Fruit fly (Drosophila melanogaster) whole organism, embryonic: ENCODE results near the gene CG34179.

Experiments
- C15 ChIP-seq: fragments of 200-800 bp; sonication (Bioruptor generic); IDR thresholded peaks from 3 replicates; pipeline ENCODE4 v1.3.6; 2022; ENCODE audit warnings: missing biosample characterization, missing genetic modification characterization
- CG12236 ChIP-seq: fragments of 200-800 bp; sonication (Bioruptor generic); optimal IDR thresholded peaks from 2 replicates; lab custom pipeline; 2016; ENCODE audit warnings: missing biosample characterization, missing genetic modification characterization
- CG14860 ChIP-seq: fragments of 200-800 bp; sonication (Bioruptor generic); IDR thresholded peaks from 3 replicates; pipeline ENCODE4 v1.3.6; 2022; ENCODE audit warnings: missing biosample characterization, missing genetic modification characterization; ENCODE audit not compliant: partially characterized antibody
- CG15011 ChIP-seq: fragments of 200-800 bp; sonication (Bioruptor generic); optimal IDR thresholded peaks from 3 replicates; lab custom pipeline; 2018; ENCODE audit warnings: missing biosample characterization, mild to moderate bottlenecking, missing genetic modification characterization
- CG15269 ChIP-seq: fragments of 200-800 bp; sonication (Bioruptor generic); optimal IDR thresholded peaks from 2 replicates; lab custom pipeline; 2018; ENCODE audit warnings: missing biosample characterization, mild to moderate bottlenecking, missing genetic modification characterization, moderate library complexity
- CG15696 ChIP-seq: fragments of 200-800 bp; sonication (Bioruptor generic); optimal IDR thresholded peaks from 2 replicates; lab custom pipeline; 2019; ENCODE audit warnings: missing biosample characterization, mild to moderate bottlenecking, missing genetic modification characterization, moderate library complexity
- CG2199 ChIP-seq: fragments of 200-800 bp; sonication (Bioruptor generic); IDR thresholded peaks from 3 replicates; pipeline ENCODE4 v1.3.6; 2022; ENCODE audit warnings: missing biosample characterization, missing genetic modification characterization
- CG33213 ChIP-seq: fragments of 200-800 bp; sonication (Bioruptor generic); optimal IDR thresholded peaks from 3 replicates; lab custom pipeline; 2016; ENCODE audit warnings: missing biosample characterization, missing genetic modification characterization
- CG3995 ChIP-seq: fragments of 200-800 bp; sonication (Bioruptor generic); optimal IDR thresholded peaks from 3 replicates; lab custom pipeline; 2016; ENCODE audit warnings: missing biosample characterization, missing genetic modification characterization
- CG4282 ChIP-seq: fragments of 200-800 bp; sonication (Bioruptor generic); optimal IDR thresholded peaks from 2 replicates; lab custom pipeline; 2016; ENCODE audit warnings: missing biosample characterization, missing genetic modification characterization
- CG4617 ChIP-seq: fragments of 200-800 bp; sonication (Bioruptor generic); optimal IDR thresholded peaks from 3 replicates; lab custom pipeline; 2016; ENCODE audit warnings: missing biosample characterization, missing genetic modification characterization, borderline replicate concordance
- CG8924 ChIP-seq: fragments of 200-800 bp; optimal IDR thresholded peaks from 3 replicates; lab custom pipeline; 2019; ENCODE audit warnings: missing biosample characterization, mild to moderate bottlenecking, missing genetic modification characterization, moderate library complexity
- CG8944 ChIP-seq: fragments of 200-800 bp; sonication (Bioruptor generic); optimal IDR thresholded peaks from 3 replicates; lab custom pipeline; 2016; ENCODE audit warnings: missing biosample characterization, missing genetic modification characterization
- CG9797 ChIP-seq: fragments of 200-800 bp; sonication (Bioruptor generic); optimal IDR thresholded peaks from 3 replicates; lab custom pipeline; 2018; ENCODE audit warnings: missing biosample characterization, mild to moderate bottlenecking, missing genetic modification characterization
- CG9932 ChIP-seq: fragments of 200-800 bp; sonication (Bioruptor generic); IDR thresholded peaks from 2 replicates; pipeline ENCODE4 v1.3.6; 2022; ENCODE audit warnings: missing biosample characterization, missing genetic modification characterization
- CoRest ChIP-seq: fragments of 200-800 bp; sonication (Bioruptor generic); optimal IDR thresholded peaks from 3 replicates; lab custom pipeline; 2018; ENCODE audit warnings: missing biosample characterization, mild to moderate bottlenecking, missing genetic modification characterization, moderate library complexity
- Dp ChIP-seq: fragments of 200-800 bp; sonication (Bioruptor generic); optimal IDR thresholded peaks from 2 replicates; lab custom pipeline; 2018; ENCODE audit warnings: missing biosample characterization, mild to moderate bottlenecking, missing genetic modification characterization, moderate library complexity
- Elba2 ChIP-seq: fragments of 200-800 bp; sonication (Bioruptor generic); optimal IDR thresholded peaks from 3 replicates; lab custom pipeline; 2016; ENCODE audit warnings: missing biosample characterization, missing genetic modification characterization
- HLH4C ChIP-seq: fragments of 200-800 bp; sonication (Bioruptor generic); IDR thresholded peaks from 3 replicates; pipeline ENCODE4 v1.3.6; 2022; ENCODE audit warnings: missing biosample characterization, missing genetic modification characterization; ENCODE audit not compliant: partially characterized antibody
- Hmr ChIP-seq: fragments of 200-800 bp; sonication (Bioruptor generic); optimal IDR thresholded peaks from 3 replicates; lab custom pipeline; 2017; ENCODE audit warnings: mild to moderate bottlenecking, missing biosample characterization, missing genetic modification reagents, missing genetic modification characterization
- Lhr ChIP-seq: fragments of 200-800 bp; sonication (Bioruptor generic); optimal IDR thresholded peaks from 3 replicates; lab custom pipeline; 2017; ENCODE audit warnings: mild to moderate bottlenecking, missing biosample characterization, missing genetic modification reagents, missing genetic modification characterization
- MESR4 ChIP-seq: fragments of 200-800 bp; sonication (Bioruptor generic); optimal IDR thresholded peaks from 2 replicates; lab custom pipeline; 2018; ENCODE audit warnings: missing biosample characterization, mild to moderate bottlenecking, missing genetic modification characterization, moderate library complexity
- Med ChIP-seq: fragments of 200-800 bp; sonication (Bioruptor generic); peaks from one replicate; lab custom pipeline; 2016; ENCODE audit warnings: missing biosample characterization, missing genetic modification characterization, mild to moderate bottlenecking, inconsistent platforms, moderate library complexity
- Myb ChIP-seq: fragments of 200-800 bp; sonication (Bioruptor generic); optimal IDR thresholded peaks from 2 replicates; lab custom pipeline; 2016; ENCODE audit warnings: missing biosample characterization, missing genetic modification characterization
- Neu2 ChIP-seq: fragments of 200-800 bp; sonication (Bioruptor generic); optimal IDR thresholded peaks from 3 replicates; lab custom pipeline; 2016; ENCODE audit warnings: missing biosample characterization, missing genetic modification characterization, borderline replicate concordance
- Nf-YB ChIP-seq: fragments of 200-800 bp; sonication (Bioruptor generic); optimal IDR thresholded peaks from 3 replicates; lab custom pipeline; 2019; ENCODE audit warnings: missing biosample characterization, mild to moderate bottlenecking, missing genetic modification characterization, moderate library complexity
- Nf-YC ChIP-seq: fragments of 200-800 bp; optimal IDR thresholded peaks from 3 replicates; lab custom pipeline; 2019; ENCODE audit warnings: missing biosample characterization, mild to moderate bottlenecking, missing genetic modification characterization, moderate library complexity
- PHDP ChIP-seq: fragments of 200-800 bp; sonication (Bioruptor generic); optimal IDR thresholded peaks from 3 replicates; lab custom pipeline; 2018; ENCODE audit warnings: missing biosample characterization, mild to moderate bottlenecking, missing genetic modification characterization, moderate library complexity
- Rfx ChIP-seq: fragments of 200-800 bp; sonication (Bioruptor generic); IDR thresholded peaks from 2 replicates; pipeline ENCODE4 v1.3.6; 2022; ENCODE audit warnings: missing biosample characterization, missing genetic modification characterization
- TFAM ChIP-seq: fragments of 200-800 bp; sonication (Bioruptor generic); optimal IDR thresholded peaks from 2 replicates; lab custom pipeline; 2017; ENCODE audit warnings: missing biosample characterization, missing genetic modification characterization, inconsistent platforms
- ac ChIP-seq: fragments of 200-800 bp; sonication (Bioruptor generic); optimal IDR thresholded peaks from 3 replicates; lab custom pipeline; 2017; ENCODE audit warnings: missing biosample characterization, mild to moderate bottlenecking, missing genetic modification characterization
- az2 ChIP-seq: fragments of 200-800 bp; sonication (Bioruptor generic); optimal IDR thresholded peaks from 3 replicates; lab custom pipeline; 2016; ENCODE audit warnings: missing biosample characterization, missing genetic modification characterization
- cas ChIP-seq: fragments of 200-800 bp; sonication (Bioruptor generic); IDR thresholded peaks from 2 replicates; pipeline ENCODE4 v1.3.6; 2022; ENCODE audit warnings: missing biosample characterization, missing genetic modification characterization
- chinmo ChIP-seq: fragments of 200-800 bp; sonication (Bioruptor generic); IDR thresholded peaks from 4 replicates; pipeline ENCODE4 v1.3.6; 2022; ENCODE audit warnings: missing biosample characterization, missing genetic modification characterization; ENCODE audit not compliant: partially characterized antibody
- chn ChIP-seq: fragments of 200-800 bp; sonication (Bioruptor generic); optimal IDR thresholded peaks from 2 replicates; lab custom pipeline; 2016; ENCODE audit warnings: missing biosample characterization, missing genetic modification characterization
- dimm ChIP-seq: fragments of 200-800 bp; sonication (Bioruptor generic); IDR thresholded peaks from 2 replicates; pipeline ENCODE4 v1.3.6; 2022; ENCODE audit warnings: missing biosample characterization, missing genetic modification characterization
- dpn ChIP-seq, 2 experiments: fragments of 200-800 bp; sonication (Bioruptor generic); optimal IDR thresholded peaks; 3 replicates each; lab custom pipeline; 2016; ENCODE audit warnings: missing biosample characterization in 2 of 2, missing genetic modification characterization in 2 of 2
- eve ChIP-seq, 2 experiments: fragments of >200 bp; optimal IDR thresholded peaks; 2 replicates each; lab custom pipeline; 2017; ENCODE audit warnings: missing biosample characterization in 2 of 2, missing genetic modification characterization in 2 of 2
- fru ChIP-seq: fragments of >200 bp; optimal IDR thresholded peaks from 2 replicates; lab custom pipeline; 2017
- fu2 ChIP-seq: fragments of 200-800 bp; sonication (Bioruptor generic); optimal IDR thresholded peaks from 2 replicates; lab custom pipeline; 2016; ENCODE audit warnings: missing biosample characterization, missing genetic modification characterization
- gfzf ChIP-seq: fragments of 200-800 bp; sonication (Bioruptor generic); optimal IDR thresholded peaks from 2 replicates; lab custom pipeline; 2016; ENCODE audit warnings: missing biosample characterization, mild to moderate bottlenecking, missing genetic modification characterization, moderate library complexity
- ham ChIP-seq: fragments of 200-800 bp; sonication (Bioruptor generic); IDR thresholded peaks from 2 replicates; pipeline ENCODE4 v1.3.6; 2022; ENCODE audit warnings: missing biosample characterization, missing genetic modification characterization
- jigr1 ChIP-seq: fragments of 200-800 bp; sonication (Bioruptor generic); IDR thresholded peaks from 3 replicates; pipeline ENCODE4 v1.3.6; 2022; ENCODE audit warnings: missing biosample characterization, missing genetic modification characterization
- lov ChIP-seq, 2 experiments: fragments of 200-800 bp in 1 of 2; fragments of >200 bp in 1 of 2; sonication (Bioruptor generic) in 1 of 2; IDR thresholded peaks in 1 of 2; optimal IDR thresholded peaks in 1 of 2; 2 replicates in 1 of 2; 3 replicates in 1 of 2; pipeline versions ENCODE4 v1.3.6 to Lab custom; 2017 to 2022; ENCODE audit warnings: missing biosample characterization in 1 of 2, missing genetic modification characterization in 1 of 2
- nerfin-2 ChIP-seq: fragments of 200-800 bp; sonication (Bioruptor generic); IDR thresholded peaks from 2 replicates; pipeline ENCODE4 v1.3.6; 2022; ENCODE audit warnings: missing biosample characterization, missing genetic modification characterization; ENCODE audit not compliant: partially characterized antibody
- ranshi ChIP-seq: fragments of 200-800 bp; sonication (Bioruptor generic); IDR thresholded peaks from 2 replicates; pipeline ENCODE4 v1.3.6; 2022; ENCODE audit warnings: missing biosample characterization, missing genetic modification characterization
- sna ChIP-seq: fragments of 200-800 bp; sonication (Bioruptor generic); IDR thresholded peaks from 2 replicates; pipeline ENCODE4 v1.3.6; 2022; ENCODE audit warnings: missing biosample characterization, missing genetic modification characterization; ENCODE audit not compliant: partially characterized antibody
- toy ChIP-seq: fragments of 200-800 bp; sonication (Bioruptor generic); IDR thresholded peaks from 2 replicates; pipeline ENCODE4 v1.3.6; 2022; ENCODE audit warnings: missing biosample characterization, missing genetic modification characterization
- wor ChIP-seq: fragments of 200-800 bp; sonication (Bioruptor generic); IDR thresholded peaks from 2 replicates; pipeline ENCODE4 v1.3.6; 2022; ENCODE audit warnings: missing biosample characterization, missing genetic modification characterization
- z ChIP-seq: fragments of 200-800 bp; sonication (Bioruptor generic); IDR thresholded peaks from 3 replicates; pipeline ENCODE4 v1.3.6; 2022; ENCODE audit warnings: missing biosample characterization, missing genetic modification characterization
- zfh1 ChIP-seq: fragments of 200-800 bp; sonication (Bioruptor generic); IDR thresholded peaks from 3 replicates; pipeline ENCODE4 v1.3.6; 2022; ENCODE audit warnings: missing biosample characterization, missing genetic modification characterization

The CG34179 gene

dm6 chr2L:6000065-6000464 lies 48.4 kb downstream of the CG34179 start, which contains the start of gene Tsp26A (continued):
- TF ChIP-seq Lhr (GFP tag; lab: Kevin White, UChicago): no peak
- TF ChIP-seq Nf-YC (tag; lab: Kevin White, UChicago): no peak
- TF ChIP-seq toy: no peak
- no peak for TF ChIP-seq CG15269 (tag; lab: Kevin White, UChicago)
- no peak for TF ChIP-seq fu2 (GFP tag; lab: Kevin White, UChicago)
- no peak for TF ChIP-seq dpn (GFP tag; optimal IDR thresholded peaks at IDR 0.05; lab: Kevin White, UChicago)
- TF ChIP-seq TFAM (GFP tag; lab: Kevin White, UChicago): no peak
- no peak for TF ChIP-seq cas (GFP tag; lab: Robert Waterston, UW)
- no peak for TF ChIP-seq az2 (GFP tag; lab: Kevin White, UChicago)
- TF ChIP-seq PHDP (tag; lab: Kevin White, UChicago): no peak
- peak; percentile 39 for TF ChIP-seq Myb (GFP tag; lab: Kevin White, UChicago)
- TF ChIP-seq CG33213: no peak
- no peak for TF ChIP-seq Elba2
- TF ChIP-seq MESR4 (GFP tag; lab: Kevin White, UChicago): peak; percentile 78
- no peak for TF ChIP-seq CG14860
- no peak for TF ChIP-seq CG15696 (tag; lab: Kevin White, UChicago)
- TF ChIP-seq Med (GFP tag; lab: Kevin White, UChicago): peak; percentile 62
- no peak for TF ChIP-seq chn (GFP tag; lab: Kevin White, UChicago)
- TF ChIP-seq ranshi (GFP tag; lab: Robert Waterston, UW): 0 out of 2 replicates have a peak, but pooled peaks have one; percentile 16
- TF ChIP-seq CG9932 (GFP tag; lab: Robert Waterston, UW): no peak
- TF ChIP-seq CG8944 (GFP tag; lab: Kevin White, UChicago): no peak
- no peak for TF ChIP-seq CG12236 (GFP tag; lab: Kevin White, UChicago)
- no peak for TF ChIP-seq fru (lab: Kevin White, UChicago)
- no peak for TF ChIP-seq C15 (GFP tag; lab: Robert Waterston, UW)
- no peak for TF ChIP-seq ham (GFP tag; lab: Robert Waterston, UW)
- no peak for TF ChIP-seq z (GFP tag; lab: Robert Waterston, UW)
- TF ChIP-seq CoRest (tag; lab: Kevin White, UChicago): peak; percentile 15
- no peak for TF ChIP-seq CG8924
- no peak for TF ChIP-seq lov (optimal IDR thresholded peaks at IDR 0.05; lab: Kevin White, UChicago)
- TF ChIP-seq lov (GFP tag; IDR thresholded peaks at IDR 0.05; lab: Robert Waterston, UW): no peak
- no peak for TF ChIP-seq wor (GFP tag; lab: Robert Waterston, UW)
- TF ChIP-seq ac (GFP tag; lab: Kevin White, UChicago): no peak
- TF ChIP-seq dimm: no peak
- TF ChIP-seq HLH4C (GFP tag; lab: Robert Waterston, UW): no peak
- no peak for TF ChIP-seq jigr1 (GFP tag; lab: Robert Waterston, UW)
- no peak for TF ChIP-seq eve (GFP tag; optimal IDR thresholded peaks at IDR 0.05; lab: Kevin White, UChicago)
- no peak for TF ChIP-seq Neu2 (GFP tag; lab: Kevin White, UChicago)
- no peak for TF ChIP-seq CG4282 (GFP tag; lab: Kevin White, UChicago)
- peak; percentile 47 for TF ChIP-seq Dp (GFP tag; lab: Kevin White, UChicago)
- TF ChIP-seq CG4617 (GFP tag; lab: Kevin White, UChicago): peak; percentile 61
- TF ChIP-seq Nf-YB (GFP tag; lab: Kevin White, UChicago): no peak
- peak; percentile 67 for TF ChIP-seq gfzf
- TF ChIP-seq Rfx: peak; percentile 23; the same call in 1 of the 2 replicates
- no peak for TF ChIP-seq nerfin-2 (GFP tag; lab: Robert Waterston, UW)
- no peak for TF ChIP-seq CG15011 (GFP tag; lab: Kevin White, UChicago)
- peak; percentile 27; the same call in 1 of the 3 replicates for TF ChIP-seq zfh1
- peak; percentile 40 for TF ChIP-seq CG9797 (GFP tag; lab: Kevin White, UChicago)
- TF ChIP-seq chinmo (GFP tag; lab: Robert Waterston, UW): 0 out of 4 replicates have a peak, but pooled peaks have one; percentile 52
- TF ChIP-seq sna: no peak
- no peak for TF ChIP-seq CG3995 (GFP tag; lab: Kevin White, UChicago)
- TF ChIP-seq CG2199 (GFP tag; lab: Robert Waterston, UW): no peak
- TF ChIP-seq Hmr: no peak
